Comparison of ENCODE assay signal across 5 fruit fly cellular contexts in genomic region chr2L:8384108-8384601, dm6.
TF ChIP-seq lines count a peak whose summit lies in the region.

TSS of gene Dad1 (minus strand) at chr2L:8384137.
TSS of gene CG13384 (plus strand) at chr2L:8384455.

- TF ChIP-seq CTCF in whole organism, embryonic (GFP tag; optimal IDR thresholded peaks at IDR 0.05; lab: Kevin White, UChicago): no peak

TF ChIP-seq in whole organism, adult, 20 proteins besides CTCF, POLR2A, EP300 and RAD21 (continues in another document):
- TF ChIP-seq bab1 (GFP tag; optimal IDR thresholded peaks at IDR 0.05; lab: Kevin White, UChicago): peak; percentile 97
- TF ChIP-seq CG33017 (tag; optimal IDR thresholded peaks at IDR 0.05; lab: Kevin White, UChicago): peak; percentile 96
- peak; percentile 96 for TF ChIP-seq CG11617 (GFP tag; optimal IDR thresholded peaks at IDR 0.05; lab: Kevin White, UChicago)
- TF ChIP-seq ovo (GFP tag; optimal IDR thresholded peaks at IDR 0.05; lab: Kevin White, UChicago): peak; percentile 78
- peak; percentile 72 for TF ChIP-seq Mnt (GFP tag; optimal IDR thresholded peaks at IDR 0.05; lab: Kevin White, UChicago)
- peak; percentile 98 for TF ChIP-seq CG7101 (tag; optimal IDR thresholded peaks at IDR 0.05; lab: Kevin White, UChicago)
- peak; percentile 88 for TF ChIP-seq Crg-1 (GFP tag; optimal IDR thresholded peaks at IDR 0.05; lab: Kevin White, UChicago)
- TF ChIP-seq CG7045 (GFP tag; optimal IDR thresholded peaks at IDR 0.05; lab: Kevin White, UChicago): peak; percentile 94
- TF ChIP-seq CG5204 (GFP tag; optimal IDR thresholded peaks at IDR 0.05; lab: Kevin White, UChicago): peak; percentile 94
- peak; percentile 92 for TF ChIP-seq CG14711 (tag; optimal IDR thresholded peaks at IDR 0.05; lab: Kevin White, UChicago)
- TF ChIP-seq kay (GFP tag; lab: Kevin White, UChicago; ENCODE audit: borderline replicate concordance): peak; percentile 89
- peak; percentile 83 for TF ChIP-seq pad (GFP tag; optimal IDR thresholded peaks at IDR 0.05; lab: Kevin White, UChicago)
- TF ChIP-seq cic (GFP tag; optimal IDR thresholded peaks at IDR 0.05; lab: Kevin White, UChicago): peak; percentile 81
- peak; percentile 79 for TF ChIP-seq Hr96 (GFP tag; optimal IDR thresholded peaks at IDR 0.05; lab: Kevin White, UChicago)
- TF ChIP-seq tj (GFP tag; optimal IDR thresholded peaks at IDR 0.05; lab: Kevin White, UChicago): peak; percentile 88
- TF ChIP-seq CG12768 (GFP tag; optimal IDR thresholded peaks at IDR 0.05; lab: Kevin White, UChicago): peak; percentile 96
- peak; percentile 85 for TF ChIP-seq Clk (GFP tag; optimal IDR thresholded peaks at IDR 0.05; lab: Kevin White, UChicago)
- peak; percentile 89 for TF ChIP-seq toe (GFP tag; optimal IDR thresholded peaks at IDR 0.05; lab: Kevin White, UChicago)

TF ChIP-seq in whole organism, embryonic, 481 proteins besides CTCF, POLR2A, EP300 and RAD21 (continues in another document):
- TF ChIP-seq Oaz (GFP tag; IDR thresholded peaks at IDR 0.05; lab: Robert Waterston, UW) (peak; percentile 74), crc (GFP tag; optimal IDR thresholded peaks at IDR 0.05; lab: Kevin White, UChicago) (no peak), CG10267 (tag; optimal IDR thresholded peaks at IDR 0.05; lab: Kevin White, UChicago) (peak; percentile 92), otp (GFP tag; IDR thresholded peaks at IDR 0.05; lab: Robert Waterston, UW) (0 out of 3 replicates have a peak, but pooled peaks have one; percentile 55), CG10366 (GFP tag; IDR thresholded peaks at IDR 0.05; lab: Robert Waterston, UW) (peak; percentile 87), nerfin-1 (tag; optimal IDR thresholded peaks at IDR 0.05; lab: Kevin White, UChicago) (peak; percentile 90), CG9932 (GFP tag; IDR thresholded peaks at IDR 0.05; lab: Robert Waterston, UW) (peak; percentile 97), Dfd (GFP tag; optimal IDR thresholded peaks at IDR 0.05; lab: Kevin White, UChicago) (no peak), CG4730 (GFP tag; IDR thresholded peaks at IDR 0.05; lab: Robert Waterston, UW) (peak; percentile 91), CG7372 (GFP tag; IDR thresholded peaks at IDR 0.05; lab: Robert Waterston, UW) (peak; percentile 91), CG7928 (GFP tag; optimal IDR thresholded peaks at IDR 0.05; lab: Kevin White, UChicago) (peak; percentile 60), CG18619 (GFP tag; optimal IDR thresholded peaks at IDR 0.05; lab: Kevin White, UChicago) (peak; percentile 93), CG31224 (GFP tag; IDR thresholded peaks at IDR 0.05; lab: Robert Waterston, UW) (peak; percentile 85), lmd (GFP tag; IDR thresholded peaks at IDR 0.05; lab: Robert Waterston, UW) (peak; percentile 93), p53 (GFP tag; optimal IDR thresholded peaks at IDR 0.05; lab: Kevin White, UChicago) (no peak), Taf1 (GFP tag; IDR thresholded peaks at IDR 0.05; lab: Robert Waterston, UW) (peak; percentile 83), exex (tag; optimal IDR thresholded peaks at IDR 0.05; lab: Kevin White, UChicago) (peak; percentile 90), Sin3A (optimal IDR thresholded peaks at IDR 0.05; lab: Kevin White, UChicago) (no peak), CG12659 (GFP tag; optimal IDR thresholded peaks at IDR 0.05; lab: Kevin White, UChicago) (peak; percentile 97)

TF ChIP-seq in whole organism, prepupa, 60 proteins besides CTCF, POLR2A, EP300 and RAD21 (continues in another document):
- TF ChIP-seq OdsH (GFP tag; optimal IDR thresholded peaks at IDR 0.05; lab: Kevin White, UChicago) (peak; percentile 95), Gug (GFP tag; IDR thresholded peaks at IDR 0.05; lab: Robert Waterston, UW) (peak; percentile 92), vri (GFP tag; optimal IDR thresholded peaks at IDR 0.05; lab: Kevin White, UChicago) (peak; percentile 77), pdm3 (GFP tag; optimal IDR thresholded peaks at IDR 0.05; lab: Kevin White, UChicago) (peak; percentile 90), Met (GFP tag; optimal IDR thresholded peaks at IDR 0.05; lab: Kevin White, UChicago) (peak; percentile 91), Eip75B (GFP tag; optimal IDR thresholded peaks at IDR 0.05; lab: Kevin White, UChicago) (peak; percentile 89), eg (GFP tag; IDR thresholded peaks at IDR 0.05; lab: Robert Waterston, UW) (peak; percentile 94), Hr4 (GFP tag; optimal IDR thresholded peaks at IDR 0.05; lab: Kevin White, UChicago) (peak; percentile 93), Sox14 (GFP tag; optimal IDR thresholded peaks at IDR 0.05; lab: Kevin White, UChicago) (peak; percentile 91), Hr39 (GFP tag; optimal IDR thresholded peaks at IDR 0.05; lab: Kevin White, UChicago) (peak; percentile 83), CG6792 (GFP tag; optimal IDR thresholded peaks at IDR 0.05; lab: Kevin White, UChicago) (peak; percentile 88), fd85E (GFP tag; optimal IDR thresholded peaks at IDR 0.05; lab: Kevin White, UChicago) (peak; percentile 45), dac (GFP tag; optimal IDR thresholded peaks at IDR 0.05; lab: Kevin White, UChicago) (peak; percentile 57), svp (GFP tag; lab: Kevin White, UChicago) (peak; percentile 96), CG8632 (GFP tag; optimal IDR thresholded peaks at IDR 0.05; lab: Kevin White, UChicago) (peak; percentile 93), acj6 (GFP tag; optimal IDR thresholded peaks at IDR 0.05; lab: Kevin White, UChicago) (peak; percentile 94), Ets21C (GFP tag; optimal IDR thresholded peaks at IDR 0.05; lab: Kevin White, UChicago) (peak; percentile 79), CG11902 (GFP tag; optimal IDR thresholded peaks at IDR 0.05; lab: Kevin White, UChicago) (peak; percentile 86), Ets96B (tag; optimal IDR thresholded peaks at IDR 0.05; lab: Kevin White, UChicago) (peak; percentile 80)

TF ChIP-seq in whole organism, pupa, 21 proteins besides CTCF, POLR2A, EP300 and RAD21:
- no peak for TF ChIP-seq fd96Ca (GFP tag; IDR thresholded peaks at IDR 0.05; lab: Robert Waterston, UW)
- peak; percentile 22 for TF ChIP-seq EcR (GFP tag; optimal IDR thresholded peaks at IDR 0.05; lab: Kevin White, UChicago)
- peak; percentile 93 for TF ChIP-seq CG14655 (GFP tag; optimal IDR thresholded peaks at IDR 0.05; lab: Kevin White, UChicago)
- peak; percentile 92 for TF ChIP-seq CG9948 (tag; optimal IDR thresholded peaks at IDR 0.05; lab: Kevin White, UChicago)
- TF ChIP-seq CG8301 (tag; optimal IDR thresholded peaks at IDR 0.05; lab: Kevin White, UChicago): peak; percentile 86
- TF ChIP-seq gl (tag; optimal IDR thresholded peaks at IDR 0.05; lab: Kevin White, UChicago): peak; percentile 30
- TF ChIP-seq Snoo (tag; optimal IDR thresholded peaks at IDR 0.05; lab: Kevin White, UChicago): peak; percentile 92
- TF ChIP-seq rn (GFP tag; IDR thresholded peaks at IDR 0.05; lab: Robert Waterston, UW): peak; percentile 81
- TF ChIP-seq CG15710 (tag; optimal IDR thresholded peaks at IDR 0.05; lab: Kevin White, UChicago): peak; percentile 95
- peak; percentile 90 for TF ChIP-seq CG32121 (GFP tag; IDR thresholded peaks at IDR 0.05; lab: Robert Waterston, UW)
- TF ChIP-seq CG8159 (tag; optimal IDR thresholded peaks at IDR 0.05; lab: Kevin White, UChicago): peak; percentile 96
- TF ChIP-seq Pif1A (GFP tag; optimal IDR thresholded peaks at IDR 0.05; lab: Kevin White, UChicago): peak; percentile 33
- TF ChIP-seq CG34367 (tag; optimal IDR thresholded peaks at IDR 0.05; lab: Kevin White, UChicago): peak; percentile 86
- peak; percentile 78 for TF ChIP-seq CG12605 (GFP tag; IDR thresholded peaks at IDR 0.05; lab: Robert Waterston, UW)
- TF ChIP-seq CG4496 (GFP tag; IDR thresholded peaks at IDR 0.05; lab: Robert Waterston, UW): peak; percentile 88
- TF ChIP-seq CG17806 (tag; optimal IDR thresholded peaks at IDR 0.05; lab: Kevin White, UChicago): peak; percentile 92
- TF ChIP-seq D1 (tag; optimal IDR thresholded peaks at IDR 0.05; lab: Kevin White, UChicago): peak; percentile 86
- peak; percentile 69 for TF ChIP-seq Pif1B (GFP tag; optimal IDR thresholded peaks at IDR 0.05; lab: Kevin White, UChicago)
- peak; percentile 61; the same call in 1 of the 2 replicates for TF ChIP-seq CG10348 (GFP tag; IDR thresholded peaks at IDR 0.05; lab: Robert Waterston, UW)
- no peak for TF ChIP-seq CG13204 (GFP tag; optimal IDR thresholded peaks at IDR 0.05; lab: Kevin White, UChicago)
- peak; percentile 76 for TF ChIP-seq Ets98B (GFP tag; IDR thresholded peaks at IDR 0.05; lab: Robert Waterston, UW)

TF ChIP-seq in whole organism, wandering third instar larva, 38 proteins besides CTCF, POLR2A, EP300 and RAD21 (continues in another document):
- TF ChIP-seq br (GFP tag; optimal IDR thresholded peaks at IDR 0.05; lab: Kevin White, UChicago) (peak; percentile 82), GATAd (GFP tag; optimal IDR thresholded peaks at IDR 0.05; lab: Kevin White, UChicago) (peak; percentile 65), Jra (GFP tag; optimal IDR thresholded peaks at IDR 0.05; lab: Kevin White, UChicago) (peak; percentile 84), tai (GFP tag; optimal IDR thresholded peaks at IDR 0.05; lab: Kevin White, UChicago) (peak; percentile 90), lola (GFP tag; optimal IDR thresholded peaks at IDR 0.05; lab: Kevin White, UChicago) (no peak), CG32264 (GFP tag; optimal IDR thresholded peaks at IDR 0.05; lab: Kevin White, UChicago) (peak; percentile 32), psq (GFP tag; optimal IDR thresholded peaks at IDR 0.05; lab: Kevin White, UChicago) (peak; percentile 93), Abd-B (GFP tag; optimal IDR thresholded peaks at IDR 0.05; lab: Kevin White, UChicago) (no peak), HLH106 (tag; optimal IDR thresholded peaks at IDR 0.05; lab: Kevin White, UChicago) (peak; percentile 97), N (GFP tag; optimal IDR thresholded peaks at IDR 0.05; lab: Kevin White, UChicago) (no peak), Hnf4 (GFP tag; optimal IDR thresholded peaks at IDR 0.05; lab: Kevin White, UChicago) (peak; percentile 85), ey (GFP tag; optimal IDR thresholded peaks at IDR 0.05; lab: Kevin White, UChicago) (peak; percentile 82), jim (GFP tag; optimal IDR thresholded peaks at IDR 0.05; lab: Kevin White, UChicago) (no peak), Mio (GFP tag; optimal IDR thresholded peaks at IDR 0.05; lab: Kevin White, UChicago) (peak; percentile 42), Rel (GFP tag; optimal IDR thresholded peaks at IDR 0.05; lab: Kevin White, UChicago) (peak; percentile 70), Rel (tag; optimal IDR thresholded peaks at IDR 0.05; lab: Kevin White, UChicago) (peak; percentile 85), Sp1 (GFP tag; optimal IDR thresholded peaks at IDR 0.05; lab: Kevin White, UChicago) (peak; percentile 96), woc (GFP tag; optimal IDR thresholded peaks at IDR 0.05; lab: Kevin White, UChicago) (peak; percentile 92), Hr83 (GFP tag; optimal IDR thresholded peaks at IDR 0.05; lab: Kevin White, UChicago; ENCODE audit: poor library complexity, severe bottlenecking) (peak; percentile 28), rgr (GFP tag; optimal IDR thresholded peaks at IDR 0.05; lab: Kevin White, UChicago) (peak; percentile 93), CrebA (GFP tag; optimal IDR thresholded peaks at IDR 0.05; lab: Kevin White, UChicago; ENCODE audit: borderline replicate concordance) (no peak), OdsH (GFP tag; optimal IDR thresholded peaks at IDR 0.05; lab: Kevin White, UChicago) (peak; percentile 94), dsf (GFP tag; optimal IDR thresholded peaks at IDR 0.05; lab: Kevin White, UChicago; ENCODE audit: borderline replicate concordance) (peak; percentile 82)
